Worm (Caenorhabditis elegans) whole organism, L4/young adult: ENCODE measurements around the gene F38A1.9.

Source experiments
- W03F9.2 ChIP-seq: fragments of 150-350 bp; optimal IDR thresholded peaks from 2 replicates; lab custom pipeline; 2014; ENCODE audit warnings: missing biosample characterization, missing genetic modification characterization
- dao-5 ChIP-seq: sonication (generic microtip); optimal IDR thresholded peaks from 2 replicates; lab custom pipeline; 2016; ENCODE audit warnings: missing genotype, missing genetic modification characterization, moderate library complexity, missing compliant biosample characterization

DNA sequence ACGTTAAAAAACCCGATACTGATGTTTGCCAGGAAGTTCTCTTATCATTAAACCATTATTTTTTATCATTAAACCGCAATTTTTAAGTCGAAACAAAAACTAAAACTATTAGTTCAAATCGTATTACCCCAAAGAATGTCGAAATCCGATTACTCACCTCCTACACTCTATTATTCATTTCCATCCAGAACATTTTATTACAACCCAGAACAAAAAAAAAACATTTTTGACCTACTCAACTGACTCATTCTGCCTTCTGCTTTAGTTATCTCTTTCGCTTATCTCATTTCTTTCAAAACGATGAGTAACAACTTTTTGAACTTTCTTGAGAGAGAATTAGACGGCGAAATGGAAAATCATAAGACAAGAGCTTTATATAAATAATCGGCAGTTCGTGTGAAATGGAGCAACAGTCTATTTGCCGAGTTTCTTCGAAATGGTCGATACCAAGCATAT lies 16.4 kb downstream of the F38A1.9 start, which contains the start of gene W09G12.7:
- TF ChIP-seq dao-5 (tag; lab: Kevin White, UChicago) (no peak), W03F9.2 (tag; lab: Kevin White, UChicago) (no peak)
